Fruit fly (Drosophila melanogaster): Measurements from ENCODE around the gene Spn77Bc.
A peak's percentile ranks its signal among the peaks of the same experiment; 100 is the strongest.

The Spn77Bc gene

dm6 chr3L:20393357-20393756, 50.9 kb downstream of the Spn77Bc start, which contains the start of gene CG33969 (continued):
- TF ChIP-seq inv (GFP tag; IDR thresholded peaks at IDR 0.05; ENCODE audit: partially characterized antibody) (no peak), shn (GFP tag; optimal IDR thresholded peaks at IDR 0.05) (no peak), PHDP (tag; optimal IDR thresholded peaks at IDR 0.05) (no peak), YL-1 (GFP tag; optimal IDR thresholded peaks at IDR 0.05) (peak; percentile 58), Xbp1 (GFP tag; optimal IDR thresholded peaks at IDR 0.05) (no peak), emc (GFP tag; optimal IDR thresholded peaks at IDR 0.05) (no peak), CG1832 (GFP tag; optimal IDR thresholded peaks at IDR 0.05) (no peak), CG4328 (GFP tag; optimal IDR thresholded peaks at IDR 0.05) (no peak), run (tag; optimal IDR thresholded peaks at IDR 0.05) (no peak), repo (GFP tag; optimal IDR thresholded peaks at IDR 0.05) (no peak), bab2 (GFP tag; optimal IDR thresholded peaks at IDR 0.05) (no peak), Hr51 (GFP tag; optimal IDR thresholded peaks at IDR 0.05) (no peak), z (GFP tag; IDR thresholded peaks at IDR 0.05) (no peak), Nf-YC (tag; optimal IDR thresholded peaks at IDR 0.05) (no peak), BEAF-32 (GFP tag; optimal IDR thresholded peaks at IDR 0.05) (peak; percentile 58), Fer2 (tag; optimal IDR thresholded peaks at IDR 0.05) (no peak), CG31388 (GFP tag; optimal IDR thresholded peaks at IDR 0.05) (no peak), dmrt99B (tag; optimal IDR thresholded peaks at IDR 0.05) (no peak), chn (GFP tag; optimal IDR thresholded peaks at IDR 0.05) (no peak), Ssrp (tag; optimal IDR thresholded peaks at IDR 0.05) (no peak), pfk (GFP tag; optimal IDR thresholded peaks at IDR 0.05) (no peak), Jarid2 (GFP tag; optimal IDR thresholded peaks at IDR 0.05) (no peak), CG12391 (tag; optimal IDR thresholded peaks at IDR 0.05) (no peak), Spps (tag; optimal IDR thresholded peaks at IDR 0.05) (no peak), CG1647 (GFP tag; optimal IDR thresholded peaks at IDR 0.05) (no peak), tap (tag; optimal IDR thresholded peaks at IDR 0.05) (no peak), CG4282 (GFP tag; optimal IDR thresholded peaks at IDR 0.05) (no peak), Awh (GFP tag; IDR thresholded peaks at IDR 0.05) (no peak), CG11723 (GFP tag; optimal IDR thresholded peaks at IDR 0.05) (no peak), CG9609 (GFP tag; optimal IDR thresholded peaks at IDR 0.05) (no peak), CkIIα-i1 (GFP tag; IDR thresholded peaks at IDR 0.05) (no peak), D19A (tag; optimal IDR thresholded peaks at IDR 0.05) (no peak), slbo (GFP tag; IDR thresholded peaks at IDR 0.05) (no peak), nerfin-2 (GFP tag; IDR thresholded peaks at IDR 0.05; ENCODE audit: partially characterized antibody) (no peak), CG3847 (GFP tag; IDR thresholded peaks at IDR 0.05) (no peak), ato (GFP tag; IDR thresholded peaks at IDR 0.05; ENCODE audit: partially characterized antibody) (0 out of 2 replicates have a peak, but pooled peaks have one; percentile 26), disco-r (GFP tag; optimal IDR thresholded peaks at IDR 0.05) (no peak), pzg (GFP tag; optimal IDR thresholded peaks at IDR 0.05) (peak; percentile 47), ind (GFP tag; optimal IDR thresholded peaks at IDR 0.05) (no peak), fd102C (GFP tag; optimal IDR thresholded peaks at IDR 0.05) (no peak), Neu2 (GFP tag; optimal IDR thresholded peaks at IDR 0.05; ENCODE audit: borderline replicate concordance) (no peak), Myb (GFP tag; optimal IDR thresholded peaks at IDR 0.05) (peak; percentile 96), odd (GFP tag; optimal IDR thresholded peaks at IDR 0.05) (no peak), bbx (GFP tag; IDR thresholded peaks at IDR 0.05; ENCODE audit: partially characterized antibody) (peak; percentile 44; the same call in 1 of the 2 replicates), Doc3 (GFP tag; IDR thresholded peaks at IDR 0.05; ENCODE audit: partially characterized antibody) (no peak), CG31224 (GFP tag; IDR thresholded peaks at IDR 0.05) (no peak), Ravus (GFP tag; IDR thresholded peaks at IDR 0.05) (no peak), fd96Cb (tag; optimal IDR thresholded peaks at IDR 0.05) (no peak), CG3163 (GFP tag; optimal IDR thresholded peaks at IDR 0.05) (no peak), CG10431 (GFP tag; optimal IDR thresholded peaks at IDR 0.05) (no peak), bigmax (GFP tag; optimal IDR thresholded peaks at IDR 0.05) (no peak)
